Fruit fly (Drosophila melanogaster) whole organism, embryonic: ENCODE data around the gene Ero1L.

Experiments
- Abd-B ChIP-seq: fragments of 200-800 bp; sonication (Bioruptor generic); optimal IDR thresholded peaks from 2 replicates; lab custom pipeline; 2018; ENCODE audit warnings: missing biosample characterization, mild to moderate bottlenecking, missing genetic modification characterization, moderate library complexity
- Asciz ChIP-seq: fragments of 200-800 bp; sonication (Bioruptor generic); optimal IDR thresholded peaks from 2 replicates; lab custom pipeline; 2017; ENCODE audit warnings: missing biosample characterization, mild to moderate bottlenecking, missing genetic modification characterization, missing genetic modification reagents
- Awh ChIP-seq: fragments of 200-800 bp; sonication (Bioruptor generic); IDR thresholded peaks from 2 replicates; pipeline ENCODE4, ENCODE4 v1.3.6; 2022; ENCODE audit warnings: missing biosample characterization, missing genetic modification characterization
- CG10979 ChIP-seq: fragments of 200-800 bp; sonication (Bioruptor generic); optimal IDR thresholded peaks from 2 replicates; lab custom pipeline; 2018; ENCODE audit warnings: missing biosample characterization, mild to moderate bottlenecking, missing genetic modification characterization, moderate library complexity
- CG14441 ChIP-seq: fragments of 200-800 bp; sonication (Bioruptor generic); IDR thresholded peaks from 2 replicates; pipeline ENCODE4 v1.3.6; 2022; ENCODE audit warnings: missing biosample characterization, missing genetic modification characterization
- CG16815 ChIP-seq: fragments of 200-800 bp; sonication (Bioruptor generic); optimal IDR thresholded peaks from 3 replicates; lab custom pipeline; 2017; ENCODE audit warnings: missing biosample characterization, mild to moderate bottlenecking, missing genetic modification characterization
- CG18764 ChIP-seq: fragments of 200-800 bp; sonication (Bioruptor generic); optimal IDR thresholded peaks from 3 replicates; lab custom pipeline; 2016; ENCODE audit warnings: missing biosample characterization, missing genetic modification characterization
- CG2116 ChIP-seq: fragments of 200-800 bp; sonication (Bioruptor generic); optimal IDR thresholded peaks from 3 replicates; lab custom pipeline; 2018; ENCODE audit warnings: missing biosample characterization, mild to moderate bottlenecking, missing genetic modification characterization
- CG2712 ChIP-seq: fragments of 200-800 bp; optimal IDR thresholded peaks from 3 replicates; lab custom pipeline; 2019; ENCODE audit warnings: missing biosample characterization, mild to moderate bottlenecking, missing genetic modification characterization, moderate library complexity
- CG2889 ChIP-seq: fragments of 200-800 bp; sonication (Bioruptor generic); IDR thresholded peaks from 3 replicates; pipeline ENCODE4 v1.3.6; 2022; ENCODE audit warnings: missing biosample characterization, missing genetic modification characterization
- CG30020 ChIP-seq: fragments of 200-800 bp; optimal IDR thresholded peaks from 2 replicates; lab custom pipeline; 2019; ENCODE audit warnings: missing biosample characterization, mild to moderate bottlenecking, missing genetic modification characterization, moderate library complexity
- CG32532 ChIP-seq: fragments of 200-800 bp; sonication (Bioruptor generic); IDR thresholded peaks from 2 replicates; pipeline ENCODE4 v1.3.6; 2022; ENCODE audit warnings: missing biosample characterization, missing genetic modification characterization
- CG43689 ChIP-seq: fragments of 200-800 bp; sonication (Bioruptor generic); IDR thresholded peaks from 2 replicates; pipeline ENCODE4 v1.3.6; 2022; ENCODE audit warnings: missing biosample characterization, missing genetic modification characterization
- CG5245 ChIP-seq: fragments of 200-800 bp; sonication (Bioruptor generic); optimal IDR thresholded peaks from 3 replicates; lab custom pipeline; 2016; ENCODE audit warnings: missing biosample characterization, missing genetic modification characterization
- CG6175 ChIP-seq: fragments of 200-800 bp; sonication (Bioruptor generic); IDR thresholded peaks from 3 replicates; pipeline ENCODE4 v1.3.6; 2022; ENCODE audit warnings: missing biosample characterization, missing genetic modification characterization
- CG7372 ChIP-seq: fragments of 200-800 bp; sonication (Bioruptor generic); IDR thresholded peaks from 2 replicates; pipeline ENCODE4 v1.3.6; 2022; ENCODE audit warnings: missing biosample characterization, missing genetic modification characterization
- CG8359 ChIP-seq: fragments of 200-800 bp; sonication (Bioruptor generic); optimal IDR thresholded peaks from 2 replicates; lab custom pipeline; 2017; ENCODE audit warnings: missing biosample characterization, mild to moderate bottlenecking, missing genetic modification characterization, borderline replicate concordance
- CG9609 ChIP-seq: fragments of 200-800 bp; sonication (Bioruptor generic); optimal IDR thresholded peaks from 3 replicates; lab custom pipeline; 2016; ENCODE audit warnings: missing biosample characterization, missing genetic modification characterization
- CG9876 ChIP-seq: fragments of 200-800 bp; sonication (Bioruptor generic); optimal IDR thresholded peaks from 2 replicates; lab custom pipeline; 2016; ENCODE audit warnings: missing biosample characterization, missing genetic modification characterization
- E2f2 ChIP-seq: fragments of 200-800 bp; sonication (Bioruptor generic); IDR thresholded peaks from 2 replicates; pipeline ENCODE4 v1.3.6; 2022; ENCODE audit warnings: missing biosample characterization, missing genetic modification characterization
- Fer1 ChIP-seq: fragments of 200-800 bp; sonication (Bioruptor generic); optimal IDR thresholded peaks from 2 replicates; lab custom pipeline; 2017; ENCODE audit warnings: missing biosample characterization, mild to moderate bottlenecking, missing genetic modification characterization
- Gsc ChIP-seq: fragments of 200-800 bp; sonication (Bioruptor generic); IDR thresholded peaks from 2 replicates; pipeline ENCODE4 v1.3.6; 2022; ENCODE audit warnings: missing biosample characterization, missing genetic modification characterization
- Hr78 ChIP-seq, 2 experiments: fragments of 200-800 bp in 1 of 2; fragments of >200 bp in 1 of 2; sonication (Bioruptor generic) in 1 of 2; optimal IDR thresholded peaks; 2 replicates each; lab custom pipeline; 2017 to 2019; ENCODE audit warnings: missing biosample characterization in 2 of 2, missing genetic modification characterization in 2 of 2, mild to moderate bottlenecking in 1 of 2, moderate library complexity in 1 of 2
- NK7.1 ChIP-seq: fragments of 200-800 bp; sonication (Bioruptor generic); optimal IDR thresholded peaks from 3 replicates; lab custom pipeline; 2016; ENCODE audit warnings: missing biosample characterization, missing genetic modification characterization
- Ssrp ChIP-seq: fragments of 200-800 bp; sonication (Bioruptor generic); optimal IDR thresholded peaks from 2 replicates; lab custom pipeline; 2018; ENCODE audit warnings: missing biosample characterization, mild to moderate bottlenecking, missing genetic modification characterization, moderate library complexity
- abd-A ChIP-seq: fragments of 200-800 bp; sonication (Bioruptor generic); optimal IDR thresholded peaks from 3 replicates; lab custom pipeline; 2019; ENCODE audit warnings: missing biosample characterization, mild to moderate bottlenecking, missing genetic modification characterization, moderate library complexity
- aop ChIP-seq: fragments of 200-800 bp; sonication (Bioruptor generic); IDR thresholded peaks from 2 replicates; pipeline ENCODE4 v1.3.6; 2022; ENCODE audit warnings: missing biosample characterization, missing genetic modification characterization
- bsh ChIP-seq, 2 experiments: fragments of 200-800 bp; sonication (Bioruptor generic); optimal IDR thresholded peaks; 2 replicates each; lab custom pipeline; 2017 to 2018; ENCODE audit warnings: mild to moderate bottlenecking in 2 of 2, missing biosample characterization in 2 of 2, missing genetic modification characterization in 2 of 2, moderate library complexity in 1 of 2
- chn ChIP-seq: fragments of 200-800 bp; sonication (Bioruptor generic); optimal IDR thresholded peaks from 2 replicates; lab custom pipeline; 2016; ENCODE audit warnings: missing biosample characterization, missing genetic modification characterization
- crol ChIP-seq: fragments of 200-800 bp; sonication (Bioruptor generic); IDR thresholded peaks from 2 replicates; pipeline ENCODE4 v1.3.6; 2022; ENCODE audit warnings: missing biosample characterization, missing genetic modification characterization
- cwo ChIP-seq: fragments of 200-800 bp; sonication (Bioruptor generic); optimal IDR thresholded peaks from 3 replicates; lab custom pipeline; 2017; ENCODE audit warnings: missing biosample characterization, missing genetic modification characterization, mild to moderate bottlenecking, moderate library complexity, missing genetic modification reagents
- dan ChIP-seq: fragments of 200-800 bp; sonication (Bioruptor generic); IDR thresholded peaks from 2 replicates; pipeline ENCODE4 v1.3.6; 2022; ENCODE audit warnings: missing biosample characterization, missing genetic modification characterization
- exex ChIP-seq: fragments of 200-800 bp; sonication (Bioruptor generic); optimal IDR thresholded peaks from 4 replicates; lab custom pipeline; 2018; ENCODE audit warnings: missing biosample characterization, mild to moderate bottlenecking, missing genetic modification characterization, moderate library complexity
- gcm2 ChIP-seq: fragments of 200-800 bp; sonication (Bioruptor generic); optimal IDR thresholded peaks from 2 replicates; lab custom pipeline; 2016; ENCODE audit warnings: missing biosample characterization, missing genetic modification characterization
- gt ChIP-seq: fragments of 200-800 bp; sonication (Bioruptor generic); IDR thresholded peaks from 2 replicates; pipeline ENCODE4 v1.3.6; 2022; ENCODE audit warnings: missing biosample characterization, missing genetic modification characterization
- maf-S ChIP-seq: fragments of 200-800 bp; sonication (Bioruptor generic); optimal IDR thresholded peaks from 2 replicates; lab custom pipeline; 2016; ENCODE audit warnings: missing biosample characterization, missing genetic modification characterization
- nmo ChIP-seq: fragments of 200-800 bp; sonication (Bioruptor generic); optimal IDR thresholded peaks from 2 replicates; lab custom pipeline; 2018; ENCODE audit warnings: missing biosample characterization, mild to moderate bottlenecking, missing genetic modification characterization, moderate library complexity
- nom ChIP-seq: fragments of 200-800 bp; sonication (Bioruptor generic); optimal IDR thresholded peaks from 2 replicates; lab custom pipeline; 2017; ENCODE audit warnings: missing biosample characterization, missing genetic modification characterization, mild to moderate bottlenecking, moderate library complexity, missing genetic modification reagents
- otp ChIP-seq: fragments of 200-800 bp; sonication (Bioruptor generic); IDR thresholded peaks from 3 replicates; pipeline ENCODE4, ENCODE4 v1.3.6; 2022; ENCODE audit warnings: missing biosample characterization, missing genetic modification characterization
- p53 ChIP-seq: fragments of 200-800 bp; sonication (Bioruptor generic); optimal IDR thresholded peaks from 2 replicates; lab custom pipeline; 2016; ENCODE audit warnings: missing biosample characterization, missing genetic modification characterization
- pb ChIP-seq: fragments of 200-800 bp; sonication (Bioruptor generic); optimal IDR thresholded peaks from 3 replicates; lab custom pipeline; 2016; ENCODE audit warnings: missing biosample characterization, missing genetic modification characterization
- pita ChIP-seq: fragments of 200-800 bp; sonication (Bioruptor generic); optimal IDR thresholded peaks from 2 replicates; lab custom pipeline; 2017; ENCODE audit warnings: missing biosample characterization, mild to moderate bottlenecking, missing genetic modification characterization
- pum ChIP-seq: fragments of 200-800 bp; sonication (Bioruptor generic); optimal IDR thresholded peaks from 2 replicates; lab custom pipeline; 2016; ENCODE audit warnings: missing biosample characterization, missing genetic modification characterization
- sens-2 ChIP-seq: fragments of 200-800 bp; sonication (Bioruptor generic); IDR thresholded peaks from 2 replicates; pipeline ENCODE4 v1.3.6; 2022; ENCODE audit warnings: missing biosample characterization, missing genetic modification characterization
- sr ChIP-seq: fragments of 200-800 bp; sonication (Bioruptor generic); IDR thresholded peaks from 3 replicates; pipeline ENCODE4 v1.3.6; 2022; ENCODE audit warnings: missing biosample characterization, missing genetic modification characterization
- tll ChIP-seq, 2 experiments: fragments of 200-800 bp in 1 of 2; fragments of >200 bp in 1 of 2; sonication (Bioruptor generic) in 1 of 2; optimal IDR thresholded peaks; 2 replicates each; lab custom pipeline; 2017 to 2019; ENCODE audit warnings: missing biosample characterization in 2 of 2, missing genetic modification characterization in 2 of 2, mild to moderate bottlenecking in 1 of 2, moderate library complexity in 1 of 2
- toy ChIP-seq: fragments of 200-800 bp; sonication (Bioruptor generic); IDR thresholded peaks from 2 replicates; pipeline ENCODE4 v1.3.6; 2022; ENCODE audit warnings: missing biosample characterization, missing genetic modification characterization
- wdn ChIP-seq: fragments of 200-800 bp; sonication (Bioruptor generic); IDR thresholded peaks from 2 replicates; pipeline ENCODE4 v1.3.6; 2022; ENCODE audit warnings: missing biosample characterization, missing genetic modification characterization

Gene Ero1L

dm6 chr3L:4219291-4220228, 49.4 kb downstream of the Ero1L start (continued):
- TF ChIP-seq exex (tag; lab: Kevin White, UChicago) = peak; percentile 99
- TF ChIP-seq pum = no peak
- no peak for TF ChIP-seq pb (GFP tag; lab: Kevin White, UChicago)
- TF ChIP-seq CG8359 (GFP tag; lab: Kevin White, UChicago) = no peak
- no peak for TF ChIP-seq CG10979 (tag; lab: Kevin White, UChicago)
- no peak for TF ChIP-seq gt (GFP tag; lab: Robert Waterston, UW)
- TF ChIP-seq otp = no peak; the same call in 2 of the 3 replicates
- no peak for TF ChIP-seq CG16815 (GFP tag; lab: Kevin White, UChicago)
- TF ChIP-seq CG32532 = peak; percentile 44
- TF ChIP-seq tll (GFP tag; optimal IDR thresholded peaks at IDR 0.05; lab: Kevin White, UChicago) = no peak
- no peak for TF ChIP-seq dan (GFP tag; lab: Robert Waterston, UW)
- TF ChIP-seq Hr78 (GFP tag; optimal IDR thresholded peaks at IDR 0.05; lab: Kevin White, UChicago) = peak in 1 of 2 experiments; percentile 95
- TF ChIP-seq, all 482 proteins: peak for 54

- TF ChIP-seq pita (GFP tag; lab: Kevin White, UChicago) (no peak), CG6175 (GFP tag; lab: Robert Waterston, UW) (no peak), crol (GFP tag; lab: Robert Waterston, UW) (no peak), gcm2 (no peak), nmo (GFP tag; lab: Kevin White, UChicago) (no peak), CG9876 (GFP tag; lab: Kevin White, UChicago) (no peak), CG2712 (no peak), maf-S (GFP tag; lab: Kevin White, UChicago) (no peak), CG2116 (GFP tag; lab: Kevin White, UChicago) (no peak), CG9609 (GFP tag; lab: Kevin White, UChicago) (no peak), CG43689 (no peak), wdn (GFP tag; lab: Robert Waterston, UW) (no peak), NK7.1 (no peak), toy (GFP tag; lab: Robert Waterston, UW) (no peak), sens-2 (no peak), aop (GFP tag; lab: Robert Waterston, UW) (no peak), CG32532 (no peak), dan (GFP tag; lab: Robert Waterston, UW) (no peak), cwo (GFP tag; lab: Kevin White, UChicago) (no peak), CG2889 (GFP tag; lab: Robert Waterston, UW) (no peak), nom (GFP tag; lab: Kevin White, UChicago) (no peak), Awh (GFP tag; lab: Robert Waterston, UW) (no peak), Asciz (GFP tag; lab: Kevin White, UChicago) (peak; percentile 50), E2f2 (GFP tag; lab: Robert Waterston, UW) (no peak), Fer1 (GFP tag; lab: Kevin White, UChicago) (no peak), sr (GFP tag; lab: Robert Waterston, UW) (no peak), CG5245 (GFP tag; lab: Kevin White, UChicago) (no peak), pb (GFP tag; lab: Kevin White, UChicago) (no peak), Ssrp (tag; lab: Kevin White, UChicago) (no peak), CG30020 (tag; lab: Kevin White, UChicago) (no peak), abd-A (tag; lab: Kevin White, UChicago) (no peak), Gsc (GFP tag; lab: Robert Waterston, UW) (no peak), p53 (GFP tag; lab: Kevin White, UChicago) (no peak), bsh (GFP tag; optimal IDR thresholded peaks at IDR 0.05; lab: Kevin White, UChicago) (peak in 1 of 2 experiments; percentile 21), CG18764 (GFP tag; lab: Kevin White, UChicago) (no peak), CG14441 (no peak), CG7372 (no peak), chn (GFP tag; lab: Kevin White, UChicago) (no peak), Abd-B (GFP tag; lab: Kevin White, UChicago) (no peak)
These were observed 50.5 kb downstream of the Ero1L start for dm6 chr3L:4220679-4221078.
